Worm (Caenorhabditis elegans): ENCODE results near the gene acp-5.

DNA sequence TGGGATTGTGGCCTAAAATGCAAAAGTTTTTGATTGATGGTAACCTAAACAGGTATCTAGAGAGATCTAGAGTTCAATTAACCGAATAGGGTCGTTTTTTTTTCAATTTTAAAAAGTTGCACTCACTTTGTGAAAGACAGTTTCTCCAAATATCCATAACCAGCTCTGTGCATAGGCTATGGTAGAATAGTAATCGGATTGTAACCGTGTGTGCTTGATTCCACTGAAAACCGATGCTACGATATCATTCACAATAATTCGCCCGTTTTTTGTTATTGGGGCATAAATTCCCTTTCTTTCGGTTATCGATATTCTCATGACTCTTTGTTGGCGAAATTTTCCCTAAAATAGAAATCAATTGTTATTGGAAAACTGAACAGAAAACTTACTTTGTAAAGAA is 22.9 kb downstream of the acp-5 start:
- TF ChIP-seq klf-2 (GFP tag; conservative IDR thresholded peaks at IDR 0.05) (no peak), flt-1 (GFP tag; IDR thresholded peaks at IDR 0.05) (no peak), T22C8.4 (GFP tag; IDR thresholded peaks at IDR 0.05) (no peak), med-1 (GFP tag; optimal IDR thresholded peaks at IDR 0.05; ENCODE audit: insufficient read depth) (no peak), cog-1 (tag; optimal IDR thresholded peaks at IDR 0.05) (no peak), ztf-23 (GFP tag; IDR thresholded peaks at IDR 0.05) (no peak), ref-1 (GFP tag; conservative IDR thresholded peaks at IDR 0.05) (no peak), ztf-29 (GFP tag; IDR thresholded peaks at IDR 0.05) (no peak)
